Worm (Caenorhabditis elegans) whole organism, L4 larva: Measurements from ENCODE around the gene T23G7.2.
A peak's percentile ranks its signal among the peaks of the same experiment; 100 is the strongest.

Experiments used
- F37D6.2 ChIP-seq: sonication (generic microtip); optimal IDR thresholded peaks from 2 replicates; lab custom pipeline; 2016; ENCODE audit warnings: mild to moderate bottlenecking, missing genetic modification characterization, missing compliant biosample characterization
- T20F7.1 ChIP-seq: fragments of 200-800 bp; sonication (Bioruptor generic); optimal IDR thresholded peaks from 2 replicates; lab custom pipeline; 2018; ENCODE audit warnings: mild to moderate bottlenecking, missing genetic modification characterization, missing compliant biosample characterization
- T26A8.4 ChIP-seq: fragments of 200-800 bp; sonication (Bioruptor generic); IDR thresholded peaks from 2 replicates; pipeline ENCODE4 v1.3.6; 2022; ENCODE audit warnings: missing genetic modification characterization, missing compliant biosample characterization
- aha-1 ChIP-seq: fragments of 150-350 bp; peaks from one replicate; lab custom pipeline; 2014; ENCODE audit warnings: missing biosample characterization, missing genetic modification characterization
- ama-1 ChIP-seq: fragments of 150-350 bp; optimal IDR thresholded peaks from 2 replicates; lab custom pipeline; 2014; ENCODE audit warnings: inconsistent platforms, mixed read lengths
- arid-1 ChIP-seq: fragments of 200-800 bp; sonication (Bioruptor generic); conservative IDR thresholded peaks from 2 replicates; pipeline ENCODE4 v1.3.6; 2022; ENCODE audit warnings: missing genetic modification reagents, missing genetic modification characterization, missing compliant biosample characterization
- ceh-20 ChIP-seq: fragments of 200-800 bp; sonication (Bioruptor generic); IDR thresholded peaks from 2 replicates; pipeline ENCODE4 v1.3.6; 2022; ENCODE audit warnings: missing genetic modification reagents, missing genetic modification characterization, missing compliant biosample characterization
- ceh-44 ChIP-seq: fragments of 200-800 bp; sonication (Bioruptor generic); IDR thresholded peaks from 2 replicates; pipeline ENCODE4 v1.3.6; 2022; ENCODE audit warnings: missing genetic modification reagents, missing genetic modification characterization, missing compliant biosample characterization
- ceh-62 ChIP-seq: sonication (generic microtip); optimal IDR thresholded peaks from 2 replicates; lab custom pipeline; 2017; ENCODE audit warnings: missing biosample characterization, missing genetic modification characterization
- ces-1 ChIP-seq: fragments of 150-350 bp; sonication (generic microtip); optimal IDR thresholded peaks from 4 replicates; lab custom pipeline; 2014; ENCODE audit warnings: missing biosample characterization, missing genetic modification reagents, missing genetic modification characterization
- dmd-6 ChIP-seq: fragments of 200-800 bp; sonication (Bioruptor generic); IDR thresholded peaks from 2 replicates; pipeline ENCODE4 v1.3.6; 2022; ENCODE audit warnings: missing genetic modification reagents, missing genetic modification characterization, missing compliant biosample characterization
- dmd-8 ChIP-seq: fragments of 200-800 bp; sonication (Bioruptor generic); IDR thresholded peaks from 2 replicates; pipeline ENCODE4 v1.3.6; 2022; ENCODE audit warnings: missing genetic modification characterization, missing compliant biosample characterization
- dve-1 ChIP-seq: sonication (generic microtip); optimal IDR thresholded peaks from 2 replicates; lab custom pipeline; 2017; ENCODE audit warnings: antibody characterized with exemption, mild to moderate bottlenecking, missing genetic modification characterization, missing compliant biosample characterization; ENCODE audit not compliant: insufficient read depth
- egl-27 ChIP-seq: sonication (generic microtip); optimal IDR thresholded peaks from 3 replicates; lab custom pipeline; 2017; ENCODE audit warnings: missing biosample characterization, missing genetic modification reagents, missing genetic modification characterization
- fos-1 ChIP-seq: fragments of 150-350 bp; optimal IDR thresholded peaks from 2 replicates; lab custom pipeline; 2014; ENCODE audit warnings: missing biosample characterization, missing genetic modification characterization
- hif-1 ChIP-seq, 2 experiments: sonication (generic microtip); optimal IDR thresholded peaks; 2 replicates each; lab custom pipeline; 2016 to 2017; ENCODE audit warnings: missing compliant biosample characterization in 2 of 2, missing genetic modification characterization in 2 of 2, missing genetic modification reagents in 2 of 2, missing genotype in 2 of 2, mild to moderate bottlenecking in 1 of 2
- hlh-11 ChIP-seq: fragments of 200-800 bp; sonication (Bioruptor generic); optimal IDR thresholded peaks from 2 replicates; lab custom pipeline; 2018; ENCODE audit warnings: mild to moderate bottlenecking, missing genetic modification characterization, missing compliant biosample characterization
- hlh-30 ChIP-seq: sonication (generic microtip); optimal IDR thresholded peaks from 2 replicates; lab custom pipeline; 2017; ENCODE audit warnings: antibody characterized with exemption, mild to moderate bottlenecking, missing genetic modification characterization, missing compliant biosample characterization; ENCODE audit not compliant: insufficient read depth
- lin-1 ChIP-seq: fragments of 200-800 bp; sonication (Bioruptor generic); IDR thresholded peaks from 2 replicates; pipeline ENCODE4 v1.3.6; 2022; ENCODE audit warnings: missing genetic modification reagents, missing genetic modification characterization, missing compliant biosample characterization
- lin-13 ChIP-seq: fragments of 150-350 bp; optimal IDR thresholded peaks from 2 replicates; lab custom pipeline; 2014; ENCODE audit warnings: missing biosample characterization, missing genetic modification reagents, missing genetic modification characterization
- lin-29 ChIP-seq: fragments of 200-800 bp; sonication (Bioruptor generic); IDR thresholded peaks from 2 replicates; pipeline ENCODE4 v1.3.6; 2022; ENCODE audit warnings: missing genetic modification reagents, missing genetic modification characterization, missing compliant biosample characterization
- lin-39 ChIP-seq: fragments of 150-350 bp; optimal IDR thresholded peaks from 2 replicates; lab custom pipeline; 2014; ENCODE audit warnings: missing biosample characterization, missing genetic modification reagents, missing genetic modification characterization
- lsy-2 ChIP-seq, 2 experiments: fragments of 150-350 bp in 1 of 2; sonication (generic microtip) in 1 of 2; optimal IDR thresholded peaks; 2 replicates each; lab custom pipeline; 2014 to 2017; ENCODE audit warnings: missing biosample characterization in 2 of 2, missing genetic modification characterization in 2 of 2
- madf-9 ChIP-seq: fragments of 200-800 bp; sonication (Bioruptor generic); conservative IDR thresholded peaks from 2 replicates; pipeline ENCODE4 v1.3.6; 2022; ENCODE audit warnings: missing genetic modification reagents, missing genetic modification characterization, missing compliant biosample characterization
- mes-2 ChIP-seq: sonication (generic microtip); optimal IDR thresholded peaks from 2 replicates; lab custom pipeline; 2016; ENCODE audit warnings: missing genotype, mild to moderate bottlenecking, missing genetic modification characterization, missing compliant biosample characterization; ENCODE audit not compliant: poor library complexity, severe bottlenecking
- mxl-2 ChIP-seq: fragments of 200-800 bp; sonication (Bioruptor generic); conservative IDR thresholded peaks from 2 replicates; pipeline ENCODE4 v1.3.6; 2022; ENCODE audit warnings: missing genetic modification reagents, missing genetic modification characterization, missing compliant biosample characterization
- nhr-25 ChIP-seq: sonication (generic microtip); optimal IDR thresholded peaks from 2 replicates; lab custom pipeline; 2017; ENCODE audit warnings: missing genetic modification characterization, mild to moderate bottlenecking, missing compliant biosample characterization, antibody characterized with exemption, moderate library complexity, borderline replicate concordance; ENCODE audit not compliant: insufficient read depth
- nhr-28 ChIP-seq: fragments of 150-350 bp; optimal IDR thresholded peaks from 2 replicates; lab custom pipeline; 2014; ENCODE audit warnings: missing biosample characterization, missing genetic modification characterization
- nhr-48 ChIP-seq: sonication (generic microtip); optimal IDR thresholded peaks from 2 replicates; lab custom pipeline; 2016; ENCODE audit warnings: mild to moderate bottlenecking, missing genetic modification characterization, missing compliant biosample characterization
- nhr-76 ChIP-seq: fragments of 150-350 bp; optimal IDR thresholded peaks from 2 replicates; lab custom pipeline; 2014; ENCODE audit warnings: missing biosample characterization, missing genetic modification characterization
- nhr-77 ChIP-seq: fragments of 150-350 bp; optimal IDR thresholded peaks from 2 replicates; lab custom pipeline; 2014; ENCODE audit warnings: missing biosample characterization, missing genetic modification characterization
- pha-4 ChIP-seq, 2 experiments: fragments of 150-350 bp in 1 of 2; fragments of 200-800 bp in 1 of 2; sonication (Bioruptor generic) in 1 of 2; IDR thresholded peaks in 1 of 2; optimal IDR thresholded peaks in 1 of 2; 2 replicates each; pipeline versions ENCODE4 v1.3.6 to Lab custom; 2014 to 2022; ENCODE audit warnings: missing genetic modification characterization in 2 of 2, missing genetic modification reagents in 2 of 2, missing biosample characterization in 1 of 2, missing compliant biosample characterization in 1 of 2
- php-3 ChIP-seq: fragments of 200-800 bp; sonication (Bioruptor generic); IDR thresholded peaks from 2 replicates; pipeline ENCODE4 v1.3.6; 2022; ENCODE audit warnings: missing genetic modification reagents, missing genetic modification characterization, missing compliant biosample characterization
- rbr-2 ChIP-seq: sonication (generic microtip); optimal IDR thresholded peaks from 2 replicates; lab custom pipeline; 2016; ENCODE audit warnings: missing genotype, missing genetic modification characterization, missing compliant biosample characterization
- saeg-2 ChIP-seq: fragments of 200-800 bp; sonication (Bioruptor generic); IDR thresholded peaks from 2 replicates; pipeline ENCODE4 v1.3.6; 2022; ENCODE audit warnings: missing genetic modification reagents, missing genetic modification characterization, missing compliant biosample characterization
- snpc-4 ChIP-seq: fragments of 150-350 bp; optimal IDR thresholded peaks from 2 replicates; lab custom pipeline; 2014; ENCODE audit warnings: missing biosample characterization, missing genetic modification characterization
- tra-1 ChIP-seq: fragments of 200-800 bp; sonication (Bioruptor generic); IDR thresholded peaks from 2 replicates; pipeline ENCODE4 v1.3.6; 2022; ENCODE audit warnings: missing genetic modification reagents, missing genetic modification characterization, missing compliant biosample characterization
- unc-62 ChIP-seq, 3 experiments: fragments of 150-350 bp in 1 of 3; sonication (generic microtip); optimal IDR thresholded peaks in 2 of 3; peaks in 1 of 3; 1 replicate in 1 of 3; 2 replicates in 2 of 3; lab custom pipeline; 2014 to 2017; ENCODE audit warnings: missing biosample characterization in 3 of 3, missing genetic modification characterization in 3 of 3, missing genetic modification reagents in 3 of 3, missing genotype in 1 of 3
- zip-2 ChIP-seq: fragments of 150-350 bp; optimal IDR thresholded peaks from 2 replicates; lab custom pipeline; 2014; ENCODE audit warnings: missing biosample characterization, missing genetic modification characterization
- ztf-7 ChIP-seq: fragments of 150-350 bp; optimal IDR thresholded peaks from 2 replicates; lab custom pipeline; 2014; ENCODE audit warnings: missing biosample characterization, missing genetic modification characterization

The T23G7.2 gene

ce11 chrII:9156277-9156676 lies 16.5 kb downstream of the T23G7.2 start:
- TF ChIP-seq hlh-30 (tag; lab: Kevin White, UChicago), result peak; percentile 76
- peak; percentile 50 for TF ChIP-seq dve-1 (tag; lab: Kevin White, UChicago)
- peak; percentile 68 for TF ChIP-seq dmd-6 (GFP tag; lab: Robert Waterston, UW)
- no peak for TF ChIP-seq T20F7.1 (GFP tag; lab: Kevin White, UChicago)
- TF ChIP-seq aha-1 (tag; lab: Kevin White, UChicago), result peak; percentile 63
- TF ChIP-seq egl-27, result no peak
- TF ChIP-seq hlh-11 (tag; lab: Kevin White, UChicago), result peak; percentile 8
- TF ChIP-seq tra-1 (GFP tag; lab: Robert Waterston, UW), result no peak
- TF ChIP-seq nhr-28 (tag; lab: Kevin White, UChicago), result peak; percentile 85
- TF ChIP-seq nhr-48 (tag; lab: Kevin White, UChicago), result peak; percentile 1
- TF ChIP-seq zip-2 (tag; lab: Kevin White, UChicago), result no peak
- peak; percentile 97 to 98 for TF ChIP-seq hif-1 (tag; optimal IDR thresholded peaks at IDR 0.05; lab: Kevin White, UChicago)
- TF ChIP-seq, all 104 proteins: peak for 8

- TF ChIP-seq aha-1 (tag; lab: Kevin White, UChicago) (peak; percentile 96), hif-1 (tag; optimal IDR thresholded peaks at IDR 0.05; lab: Kevin White, UChicago) (peak; percentile 87 to 89), mes-2 (tag; lab: Kevin White, UChicago) (no peak), snpc-4 (tag; lab: Kevin White, UChicago) (no peak)
Measured at ce11 chrII:9154339-9154738, 18.4 kb downstream of the T23G7.2 start.

ce11 chrII:9152231-9152630 lies 20.5 kb downstream of the T23G7.2 start, which contains the start of gene col-78:
col-78 (plus strand) TSS chrII:9152531.
- TF ChIP-seq lin-1 (GFP tag; lab: Robert Waterston, UW) (no peak), arid-1 (GFP tag; lab: Robert Waterston, UW) (no peak), ceh-44 (GFP tag; lab: Robert Waterston, UW) (no peak), ztf-7 (no peak), ama-1 (lab: Kevin White, UChicago) (no peak), rbr-2 (no peak), F37D6.2 (tag; lab: Kevin White, UChicago) (no peak)

ce11 chrII:9148079-9148478 lies 24.7 kb downstream of the T23G7.2 start:
- no peak for TF ChIP-seq saeg-2 (GFP tag; lab: Robert Waterston, UW)
- no peak for TF ChIP-seq nhr-25 (tag; lab: Kevin White, UChicago)
- TF ChIP-seq lsy-2 (tag; optimal IDR thresholded peaks at IDR 0.05; lab: Kevin White, UChicago), result no peak
- no peak for TF ChIP-seq nhr-77 (tag; lab: Kevin White, UChicago)
- TF ChIP-seq nhr-28 (tag; lab: Kevin White, UChicago), result no peak

DNA sequence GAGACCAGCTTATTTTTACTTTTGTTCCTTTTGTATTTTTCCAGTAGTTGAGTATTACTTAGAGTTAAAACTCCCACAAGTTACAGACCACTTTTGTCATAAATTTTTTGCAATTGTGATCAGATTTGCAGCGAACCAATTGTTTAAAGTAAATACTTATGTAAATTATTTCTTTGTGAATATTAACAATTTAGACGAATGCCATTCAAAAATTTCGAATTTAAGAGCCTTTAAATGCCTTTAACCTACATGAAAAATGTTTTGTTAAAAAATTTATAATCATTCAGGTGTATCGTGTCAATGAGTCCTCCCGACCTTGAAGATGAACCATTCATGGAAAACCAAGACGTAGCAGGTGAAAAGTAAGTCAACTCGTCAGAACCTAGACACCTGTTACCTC lies 26.8 kb downstream of the T23G7.2 start, which contains the start of gene W07A12.4:
W07A12.4 (plus strand) TSS at position 301 of the 400 bp plus-strand sequence.
- TF ChIP-seq aha-1 (tag; lab: Kevin White, UChicago), result peak; percentile 41
- no peak for TF ChIP-seq madf-9 (GFP tag; lab: Robert Waterston, UW)

DNA sequence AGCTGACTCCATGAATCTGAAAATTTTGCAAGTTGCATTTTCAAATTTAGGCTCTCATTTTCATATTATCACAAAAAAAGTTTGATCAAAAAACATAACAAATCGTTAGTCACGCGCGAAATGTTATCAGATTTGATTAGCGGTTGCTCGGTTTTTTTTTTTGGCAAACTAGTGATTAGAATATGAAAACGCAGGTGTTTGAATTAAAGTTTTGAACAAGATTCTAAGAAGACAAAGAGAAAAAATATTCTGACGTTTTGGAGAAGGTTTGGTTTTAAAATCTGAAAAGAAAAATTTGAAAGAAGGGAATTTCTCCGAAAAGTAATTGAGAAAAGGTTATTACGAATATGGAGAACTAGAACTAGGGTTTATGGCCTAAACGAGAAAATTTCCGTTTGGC lies 28.4 kb downstream of the T23G7.2 start:
- no peak for TF ChIP-seq php-3 (GFP tag; lab: Robert Waterston, UW)
- no peak for TF ChIP-seq aha-1 (tag; lab: Kevin White, UChicago)
- no peak for TF ChIP-seq ces-1 (GFP tag; lab: Kevin White, UChicago)
- no peak for TF ChIP-seq dmd-8 (GFP tag; lab: Robert Waterston, UW)
- no peak for TF ChIP-seq mxl-2 (GFP tag; lab: Robert Waterston, UW)
- no peak for TF ChIP-seq ceh-20
- TF ChIP-seq lin-39, result no peak
- no peak for TF ChIP-seq lin-13 (GFP tag; lab: Kevin White, UChicago)
- TF ChIP-seq lin-1 (GFP tag; lab: Robert Waterston, UW), result no peak
- TF ChIP-seq pha-4 (GFP tag; IDR thresholded peaks at IDR 0.05; lab: Robert Waterston, UW), result no peak
- TF ChIP-seq pha-4 (tag; optimal IDR thresholded peaks at IDR 0.05; lab: Kevin White, UChicago), result no peak
- TF ChIP-seq T26A8.4 (GFP tag; lab: Robert Waterston, UW), result no peak
- no peak for TF ChIP-seq nhr-76 (tag; lab: Kevin White, UChicago)
- TF ChIP-seq fos-1, result no peak
- TF ChIP-seq nhr-77 (tag; lab: Kevin White, UChicago), result no peak
- TF ChIP-seq unc-62 (GFP tag; optimal IDR thresholded peaks at IDR 0.05 in 1 of 2; lab: Kevin White, UChicago), result no peak
- no peak for TF ChIP-seq unc-62 (tag; optimal IDR thresholded peaks at IDR 0.05; lab: Kevin White, UChicago)
- no peak for TF ChIP-seq ceh-62 (tag; lab: Kevin White, UChicago)
- TF ChIP-seq rbr-2, result no peak
- no peak for TF ChIP-seq lin-29
